Worm (Caenorhabditis elegans): ENCODE measurements around the gene bbs-5.

DNA sequence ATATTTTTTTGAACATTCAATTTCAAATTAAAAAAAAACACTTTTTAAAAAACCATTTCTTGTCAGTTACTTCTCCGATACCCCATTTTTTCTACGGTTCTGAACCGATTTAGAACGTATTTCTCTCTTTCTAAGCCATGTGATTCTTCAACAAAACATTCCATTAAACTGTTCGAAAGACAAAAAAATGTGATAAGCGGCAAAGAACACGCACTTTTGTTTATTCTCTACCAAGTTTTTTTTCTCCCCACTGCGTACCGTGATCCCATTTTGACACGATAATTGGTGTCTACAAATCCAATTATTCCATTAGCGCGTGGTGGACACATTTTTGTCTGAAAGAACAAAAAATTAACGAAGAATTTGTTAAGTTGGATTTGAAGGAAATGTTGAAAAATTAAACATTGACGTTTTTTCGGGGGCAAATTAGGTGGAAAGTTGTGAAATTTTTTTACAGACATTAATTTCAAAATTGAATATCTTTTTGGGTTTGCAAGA lies 20.2 kb downstream of the bbs-5 start:
- TF ChIP-seq W03F9.2 (tag; optimal IDR thresholded peaks at IDR 0.05) (no peak), him-1 (tag; optimal IDR thresholded peaks at IDR 0.05) (no peak), dao-5 (tag; optimal IDR thresholded peaks at IDR 0.05) (no peak)

Data from whole organism, L4/young adult.